Worm (Caenorhabditis elegans) whole organism, L2 larva: ENCODE results near the gene Y37E11B.10.

ENCODE experiments used
- lin-39 ChIP-seq: fragments of 150-350 bp; optimal IDR thresholded peaks from 2 replicates; lab custom pipeline; 2014; ENCODE audit warnings: missing biosample characterization, missing genetic modification reagents, missing genetic modification characterization
- nhr-11 ChIP-seq: fragments of 150-350 bp; optimal IDR thresholded peaks from 2 replicates; lab custom pipeline; 2014; ENCODE audit warnings: missing biosample characterization, missing genetic modification characterization
- nhr-77 ChIP-seq: fragments of 150-350 bp; optimal IDR thresholded peaks from 2 replicates; lab custom pipeline; 2014; ENCODE audit warnings: missing biosample characterization, missing genetic modification characterization

ce11 chrIV:3633254-3633653 is 27.0 kb upstream of the Y37E11B.10 start, which contains the start of gene ZC416.2:
- no peak for TF ChIP-seq lin-39
- TF ChIP-seq nhr-77 (tag; lab: Kevin White, UChicago), result no peak
- no peak for TF ChIP-seq nhr-11 (tag; lab: Kevin White, UChicago)
